Worm (Caenorhabditis elegans) whole organism, L4/young adult: ENCODE measurements around the gene nhr-190.

Experiments used
- W03F9.2 ChIP-seq: fragments of 150-350 bp; optimal IDR thresholded peaks from 2 replicates; lab custom pipeline; 2014; ENCODE audit warnings: missing biosample characterization, missing genetic modification characterization
- dao-5 ChIP-seq: sonication (generic microtip); optimal IDR thresholded peaks from 2 replicates; lab custom pipeline; 2016; ENCODE audit warnings: missing genotype, missing genetic modification characterization, moderate library complexity, missing compliant biosample characterization
- him-1 ChIP-seq: sonication (generic microtip); optimal IDR thresholded peaks from 2 replicates; lab custom pipeline; 2016; ENCODE audit warnings: missing genotype, missing genetic modification reagents, missing genetic modification characterization, missing compliant biosample characterization

Gene nhr-190

DNA sequence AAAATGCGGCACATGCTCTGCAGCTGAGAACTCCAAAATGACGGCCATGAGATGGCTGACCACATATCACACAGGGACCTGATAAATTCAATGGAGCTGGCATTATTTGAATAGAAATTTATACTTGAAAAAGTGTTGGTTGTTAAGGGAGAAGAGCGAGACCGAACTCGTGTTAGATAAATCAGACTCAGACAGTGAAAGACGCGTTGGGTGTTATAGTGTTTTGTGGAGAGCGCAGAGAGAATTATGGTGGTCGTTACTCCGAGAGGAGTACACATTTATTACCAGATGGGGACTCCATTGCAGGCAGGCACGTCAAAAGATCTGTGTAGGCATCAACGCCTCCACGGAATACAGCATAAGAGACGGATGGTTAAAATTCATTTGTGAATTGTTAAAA is at the start of gene nhr-190:
Gene nhr-190 (minus strand): TSS at position 175 of the 400 bp plus-strand sequence.
- TF ChIP-seq W03F9.2 (tag; lab: Kevin White, UChicago) (no peak), dao-5 (no peak), him-1 (tag; lab: Kevin White, UChicago) (no peak)

DNA sequence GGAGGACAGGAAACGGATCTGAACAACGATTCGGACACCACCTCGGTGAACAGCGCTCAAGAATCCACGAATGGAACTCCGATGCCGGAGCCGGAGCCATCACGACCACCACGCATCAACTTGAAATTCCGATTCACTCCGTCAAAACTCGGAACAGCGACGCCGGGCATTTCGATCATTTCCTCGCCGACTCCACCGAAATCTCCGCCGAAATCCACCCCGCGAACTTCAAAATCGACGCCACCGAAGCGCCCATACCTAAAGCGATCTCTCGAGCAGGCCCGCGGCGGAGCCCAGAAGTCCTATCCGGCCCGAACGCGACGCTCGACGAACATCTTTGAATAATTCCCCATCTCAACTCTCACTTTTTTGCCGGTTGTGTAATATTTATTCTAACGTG is 46.8 kb upstream of the nhr-190 start:
- no peak for TF ChIP-seq W03F9.2 (tag; lab: Kevin White, UChicago)
- TF ChIP-seq him-1 (tag; lab: Kevin White, UChicago): no peak
- TF ChIP-seq dao-5: no peak

DNA sequence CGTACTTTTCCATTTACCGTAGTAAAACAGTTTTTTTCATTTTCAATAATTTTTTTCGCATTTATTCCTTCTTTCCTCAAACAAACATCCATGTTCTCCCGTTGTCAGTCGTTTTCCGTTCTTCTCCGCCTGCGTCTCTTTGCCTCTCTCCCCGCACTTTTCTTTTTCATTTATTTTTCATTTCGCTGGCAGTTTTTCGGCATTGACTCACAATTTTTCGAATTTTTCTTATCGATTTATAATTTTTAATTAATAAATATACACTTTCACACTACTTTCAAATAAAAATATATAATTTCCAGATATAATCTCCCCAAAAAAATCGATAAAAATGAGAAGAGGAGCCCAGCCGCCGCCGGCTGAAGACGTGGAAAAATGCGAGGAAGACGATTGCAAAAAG is 44.7 kb upstream of the nhr-190 start, which contains the start of gene H25P19.1:
Gene H25P19.1 (plus strand): TSS at position 301 of the 400 bp plus-strand sequence.
- TF ChIP-seq dao-5 (no peak), W03F9.2 (tag; lab: Kevin White, UChicago) (no peak), him-1 (tag; lab: Kevin White, UChicago) (no peak)

DNA sequence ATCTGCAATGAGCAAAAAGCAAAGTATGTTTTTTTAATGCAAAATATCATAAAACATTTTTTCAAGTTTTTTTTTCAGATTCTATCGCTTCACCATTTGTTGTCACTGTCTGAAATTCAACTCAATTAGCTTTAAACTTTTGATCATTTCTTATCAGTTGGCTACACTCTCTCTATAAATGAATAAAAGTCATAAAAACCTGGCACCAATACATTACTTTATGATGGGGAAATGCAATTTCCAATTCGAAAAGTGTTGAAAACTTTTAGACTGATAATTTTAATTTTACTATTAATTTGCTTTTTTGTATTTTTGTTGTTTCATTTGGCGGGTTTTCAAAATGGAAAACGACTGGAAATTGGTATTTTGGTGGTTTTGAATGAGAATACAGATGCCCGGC is 41.1 kb upstream of the nhr-190 start, which contains the start of gene F31F4.1:
Gene F31F4.1 (plus strand): TSS at position 203 of the 400 bp plus-strand sequence.
- TF ChIP-seq him-1 (tag; lab: Kevin White, UChicago): no peak
- no peak for TF ChIP-seq W03F9.2 (tag; lab: Kevin White, UChicago)
- TF ChIP-seq dao-5: no peak

ce11 chrV:682031-682430 is 39.3 kb upstream of the nhr-190 start, which contains the start of gene srx-23:
Gene srx-23 (plus strand): TSS chrV:682331.
- no peak for TF ChIP-seq him-1 (tag; lab: Kevin White, UChicago)
- no peak for TF ChIP-seq dao-5
- TF ChIP-seq W03F9.2 (tag; lab: Kevin White, UChicago): no peak

ce11 chrV:679663-680062 is 36.9 kb upstream of the nhr-190 start, which contains the start of gene srx-22:
Gene srx-22 (plus strand): TSS chrV:679963.
- TF ChIP-seq him-1 (tag; lab: Kevin White, UChicago) (no peak), W03F9.2 (tag; lab: Kevin White, UChicago) (no peak), dao-5 (no peak)

DNA sequence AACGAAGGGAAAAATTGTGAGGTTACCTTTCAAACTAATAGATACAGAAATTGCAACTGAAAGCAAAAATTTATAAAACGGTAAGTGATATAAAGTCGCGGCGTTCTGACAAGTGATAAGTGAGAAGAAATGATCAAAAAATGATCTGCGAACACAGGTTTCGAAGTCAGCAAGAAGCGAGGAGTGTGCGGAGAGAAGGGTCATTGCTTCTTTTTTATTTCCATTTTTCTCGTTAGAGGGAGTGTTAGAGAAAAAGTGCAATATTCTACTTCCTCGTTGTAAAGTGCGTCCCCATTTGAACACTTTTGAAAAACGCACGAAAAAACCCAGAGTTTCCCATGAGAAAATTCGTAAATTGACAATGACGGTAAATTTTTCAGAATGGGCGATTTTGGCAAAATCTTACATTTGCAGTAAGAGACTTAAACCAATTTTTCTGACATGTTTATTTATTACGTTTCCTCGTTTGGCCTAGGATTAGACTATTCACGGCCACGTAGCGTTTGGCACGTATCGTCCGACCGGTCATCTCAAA is 33.9 kb upstream of the nhr-190 start, which contains the start of the genes fbxa-72 and srx-21:
Gene fbxa-72 (minus strand): TSS at position 204 of the 535 bp plus-strand sequence.
Gene srx-21 (plus strand): TSS at position 485 of the 535 bp plus-strand sequence.
- TF ChIP-seq dao-5: no peak
- TF ChIP-seq W03F9.2 (tag; lab: Kevin White, UChicago): peak; percentile 4

- TF ChIP-seq him-1 (tag; lab: Kevin White, UChicago) (no peak), dao-5 (no peak), W03F9.2 (tag; lab: Kevin White, UChicago) (no peak)
These were observed 33.4 kb upstream of the nhr-190 start for ce11 chrV:676090-676489.

ce11 chrV:674213-674612 is 31.5 kb upstream of the nhr-190 start, which contains the start of gene sru-25:
Gene sru-25 (minus strand): TSS chrV:674313.
- TF ChIP-seq him-1 (tag; lab: Kevin White, UChicago) (no peak), dao-5 (no peak), W03F9.2 (tag; lab: Kevin White, UChicago) (no peak)

ce11 chrV:671342-671741 is 28.6 kb upstream of the nhr-190 start, which contains the start of gene sru-24:
Gene sru-24 (minus strand): TSS chrV:671442.
- no peak for TF ChIP-seq W03F9.2 (tag; lab: Kevin White, UChicago)
- TF ChIP-seq him-1 (tag; lab: Kevin White, UChicago): no peak
- TF ChIP-seq dao-5: no peak

DNA sequence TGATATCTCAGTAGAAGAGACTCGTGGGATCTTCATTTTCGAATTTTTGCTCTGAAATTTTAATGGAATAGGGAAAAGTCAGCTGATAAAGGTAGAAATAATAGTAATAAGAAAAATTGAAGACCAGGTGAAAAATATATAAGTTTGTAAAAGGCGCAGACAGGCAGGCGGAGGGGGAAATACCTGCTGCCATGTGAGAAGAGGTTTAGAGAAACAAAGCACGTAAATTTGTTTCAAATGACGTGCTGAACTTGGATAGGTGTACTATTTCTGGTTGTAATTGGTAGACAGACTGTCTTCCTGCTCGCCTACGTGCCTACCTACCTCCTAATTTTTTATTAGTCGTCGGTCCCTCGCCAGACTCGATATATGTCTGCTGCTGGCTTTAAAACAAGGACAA is 24.7 kb upstream of the nhr-190 start, which contains the start of gene nhr-180:
Gene nhr-180 (minus strand): TSS at position 52 of the 400 bp plus-strand sequence.
- TF ChIP-seq W03F9.2 (tag; lab: Kevin White, UChicago) (no peak), dao-5 (no peak), him-1 (tag; lab: Kevin White, UChicago) (no peak)

ce11 chrV:664337-664847 is 21.7 kb upstream of the nhr-190 start, which contains the start of the genes F31F4.11 and srh-266:
Gene F31F4.11 (minus strand): TSS chrV:664437.
Gene srh-266 (plus strand): TSS chrV:664797.
- TF ChIP-seq him-1 (tag; lab: Kevin White, UChicago) (no peak), W03F9.2 (tag; lab: Kevin White, UChicago) (no peak), dao-5 (no peak)

ce11 chrV:660210-660609 is 17.5 kb upstream of the nhr-190 start, which contains the start of gene F31F4.17:
Gene F31F4.17 (minus strand): TSS chrV:660310.
- TF ChIP-seq dao-5 (no peak), him-1 (tag; lab: Kevin White, UChicago) (no peak), W03F9.2 (tag; lab: Kevin White, UChicago) (no peak)

- TF ChIP-seq W03F9.2 (tag; lab: Kevin White, UChicago): no peak
- TF ChIP-seq him-1 (tag; lab: Kevin White, UChicago): no peak
- no peak for TF ChIP-seq dao-5
These were observed 15.0 kb upstream of the nhr-190 start, which contains the start of gene srh-246 for ce11 chrV:657678-658077. Gene srh-246 (minus strand): TSS chrV:657778.
